Fruit fly (Drosophila melanogaster): Measurements from ENCODE around the gene jigr1.
A peak's percentile ranks its signal among the peaks of the same experiment; 100 is the strongest.

The jigr1 gene

DNA sequence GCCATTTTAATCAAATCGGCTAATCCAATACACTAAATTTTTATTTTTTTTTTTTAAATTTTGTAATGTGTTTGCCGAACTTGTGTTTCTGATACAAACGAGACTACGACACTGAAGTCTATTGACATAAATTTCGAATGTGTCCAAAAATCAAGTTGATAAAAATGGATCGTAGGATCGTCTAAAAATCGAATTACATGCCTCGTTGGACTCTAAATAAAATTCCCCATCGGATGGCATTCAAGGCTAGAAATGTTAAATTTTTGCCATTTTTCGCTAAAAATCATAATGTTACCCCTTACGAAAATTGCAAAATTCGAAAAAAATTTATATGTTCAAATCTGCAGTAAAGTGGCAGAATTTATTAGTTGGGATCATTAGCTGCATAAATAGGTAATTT, 28.6 kb upstream of the jigr1 start, which contains the start of gene ymp:
TSS of gene ymp (minus strand) at position 101 of the 400 bp plus-strand sequence.
- TF ChIP-seq Hr39 (optimal IDR thresholded peaks at IDR 0.05) (no peak), CG2875 (GFP tag; optimal IDR thresholded peaks at IDR 0.05) (no peak), inv (GFP tag; IDR thresholded peaks at IDR 0.05; ENCODE audit: partially characterized antibody) (no peak), dmrt99B (tag; optimal IDR thresholded peaks at IDR 0.05) (no peak), Eip74EF (GFP tag; optimal IDR thresholded peaks at IDR 0.05) (no peak), CG12104 (GFP tag; optimal IDR thresholded peaks at IDR 0.05) (no peak), pan (optimal IDR thresholded peaks at IDR 0.05) (no peak), pan (GFP tag; optimal IDR thresholded peaks at IDR 0.05 in 1 of 2, IDR thresholded peaks at IDR 0.05 in 1 of 2) (no peak), CG14965 (GFP tag; optimal IDR thresholded peaks at IDR 0.05; ENCODE audit: borderline replicate concordance) (no peak), CG9876 (GFP tag; optimal IDR thresholded peaks at IDR 0.05) (no peak), gem (tag; optimal IDR thresholded peaks at IDR 0.05) (no peak), NFAT (GFP tag; IDR thresholded peaks at IDR 0.05) (no peak), CG6683 (GFP tag; optimal IDR thresholded peaks at IDR 0.05) (no peak), CG16863 (GFP tag; optimal IDR thresholded peaks at IDR 0.05) (no peak)

DNA sequence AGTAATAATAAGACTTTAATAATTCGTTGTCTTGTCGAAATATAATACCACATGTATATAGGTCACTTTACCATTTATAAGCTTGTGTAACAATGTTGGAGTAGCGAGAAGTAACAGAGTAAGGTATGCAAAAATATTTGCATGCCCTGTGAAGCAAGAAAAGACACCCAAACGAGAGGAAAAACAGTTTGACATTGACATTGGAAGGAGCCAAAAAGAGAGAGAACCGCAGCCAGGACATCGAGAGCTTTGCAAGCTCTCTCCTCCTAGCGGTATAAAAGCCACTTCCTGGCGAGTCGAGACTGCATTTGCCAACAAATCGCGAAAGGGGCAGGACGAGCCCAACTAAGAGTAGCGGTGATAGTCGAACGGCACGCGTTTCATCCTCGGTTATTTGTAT, 24.3 kb upstream of the jigr1 start, which contains the start of gene CG5079:
TSS of gene CG5079 (plus strand) at position 301 of the 400 bp plus-strand sequence.
- no peak for TF ChIP-seq Atf3 (GFP tag; optimal IDR thresholded peaks at IDR 0.05)
- TF ChIP-seq otp (GFP tag; IDR thresholded peaks at IDR 0.05): no peak
- TF ChIP-seq CG8924 (tag; optimal IDR thresholded peaks at IDR 0.05): no peak
- TF ChIP-seq CG5180 (GFP tag; optimal IDR thresholded peaks at IDR 0.05): no peak
- TF ChIP-seq Hmr (GFP tag; optimal IDR thresholded peaks at IDR 0.05): no peak
- TF ChIP-seq Nf-YA (GFP tag; IDR thresholded peaks at IDR 0.05): no peak
- no peak for TF ChIP-seq jumu (GFP tag; optimal IDR thresholded peaks at IDR 0.05)
- TF ChIP-seq CG32767 (GFP tag; IDR thresholded peaks at IDR 0.05): no peak

DNA sequence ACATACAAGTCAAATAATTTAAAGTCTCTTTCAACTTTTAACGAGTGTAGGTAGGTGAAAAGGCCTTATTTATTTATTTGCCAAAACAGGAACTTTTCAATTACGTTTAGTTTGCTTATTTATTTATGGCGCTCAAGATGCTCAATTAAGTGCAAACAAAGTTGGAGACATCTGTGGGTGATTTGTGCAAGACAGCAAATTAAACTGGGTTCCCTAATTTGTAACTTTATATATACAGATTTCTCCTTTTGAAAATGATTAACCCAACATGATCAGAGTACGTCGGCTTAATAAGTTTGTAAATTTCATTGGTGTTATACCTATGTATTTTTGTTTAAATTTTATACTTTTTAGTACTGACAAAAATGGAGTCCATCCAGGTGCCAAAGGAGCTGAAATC, 19.5 kb upstream of the jigr1 start, which contains the start of gene CG5071:
TSS of gene CG5071 (plus strand) at position 301 of the 400 bp plus-strand sequence.
- TF ChIP-seq zf30C (GFP tag; optimal IDR thresholded peaks at IDR 0.05) (no peak), sens (GFP tag) (peak; percentile 1), Ptx1 (GFP tag; IDR thresholded peaks at IDR 0.05) (no peak)

DNA sequence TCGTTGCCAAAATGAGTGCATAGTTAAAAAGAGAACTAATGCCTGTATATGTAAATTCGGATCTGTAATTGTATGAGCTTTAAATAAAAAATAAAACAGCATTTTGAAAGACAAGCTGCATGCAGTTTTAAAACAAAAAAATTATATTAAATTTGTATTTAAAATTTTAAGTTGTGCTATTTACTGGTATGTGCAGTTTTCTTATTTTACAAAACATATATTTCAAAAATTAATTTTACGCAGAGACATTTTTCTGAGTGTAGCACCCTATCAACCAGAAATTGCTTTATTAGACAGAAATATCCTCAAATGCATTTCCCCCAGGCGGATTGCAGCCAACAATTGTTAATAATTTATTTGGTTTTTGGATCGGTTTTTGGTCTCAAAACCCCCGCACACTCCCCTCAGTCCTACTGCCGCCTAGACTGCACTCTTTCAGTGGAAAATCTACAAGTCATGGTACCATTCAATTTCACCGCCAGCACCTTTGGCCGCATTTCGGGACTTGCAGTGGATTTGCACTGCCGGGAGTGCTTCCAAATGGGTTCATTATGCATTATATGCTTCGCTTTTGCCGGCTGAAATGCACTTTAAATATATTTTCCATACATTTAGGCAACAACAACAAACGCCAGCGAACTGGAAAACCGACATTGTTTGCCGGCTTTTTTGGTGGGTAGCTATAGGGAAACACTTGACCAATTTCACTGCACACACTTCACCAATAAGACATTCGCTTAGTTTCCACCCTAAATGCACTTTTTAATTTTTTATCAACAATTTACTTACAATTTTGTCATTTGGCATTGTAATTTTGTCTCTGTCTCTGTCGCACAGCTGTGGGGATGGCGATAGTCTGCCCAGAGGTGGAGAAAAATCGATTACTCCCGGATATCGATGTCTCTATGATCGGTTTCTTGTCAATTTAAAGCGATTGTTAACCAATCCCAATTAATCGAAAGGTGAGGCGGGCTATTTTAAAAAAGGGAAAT, 13.5 kb upstream of the jigr1 start, which contains the start of gene Npl4:
TSS of gene Npl4 (minus strand) at position 863 of the 992 bp plus-strand sequence.
- no peak for TF ChIP-seq CG2202 (tag; optimal IDR thresholded peaks at IDR 0.05)
- TF ChIP-seq lab (GFP tag; optimal IDR thresholded peaks at IDR 0.05): no peak
- no peak for TF ChIP-seq salm (tag; optimal IDR thresholded peaks at IDR 0.05)
- TF ChIP-seq CG2120 (GFP tag; optimal IDR thresholded peaks at IDR 0.05): no peak
- no peak for TF ChIP-seq Fer3 (tag; optimal IDR thresholded peaks at IDR 0.05)
- TF ChIP-seq CG1529 (GFP tag; optimal IDR thresholded peaks at IDR 0.05): no peak
- peak; percentile 81 for TF ChIP-seq Doc3 (GFP tag; IDR thresholded peaks at IDR 0.05; ENCODE audit: partially characterized antibody)
- TF ChIP-seq tll (GFP tag; optimal IDR thresholded peaks at IDR 0.05): no peak
- TF ChIP-seq CG7372 (GFP tag; IDR thresholded peaks at IDR 0.05): no peak
- TF ChIP-seq gt (GFP tag; IDR thresholded peaks at IDR 0.05): no peak
- TF ChIP-seq zfh2 (GFP tag; optimal IDR thresholded peaks at IDR 0.05): no peak
- peak; percentile 89 for TF ChIP-seq CG16813 (GFP tag; IDR thresholded peaks at IDR 0.05; ENCODE audit: partially characterized antibody)
- TF ChIP-seq tap (tag; optimal IDR thresholded peaks at IDR 0.05): no peak
- TF ChIP-seq HLHmδ (GFP tag; optimal IDR thresholded peaks at IDR 0.05): no peak
- peak; percentile 30; the same call in 1 of the 2 replicates for TF ChIP-seq CG32532 (GFP tag; IDR thresholded peaks at IDR 0.05)
- no peak for TF ChIP-seq sr (GFP tag; IDR thresholded peaks at IDR 0.05)
- TF ChIP-seq CG3163 (GFP tag; optimal IDR thresholded peaks at IDR 0.05): no peak
- peak; percentile 62 for TF ChIP-seq Sin3A (optimal IDR thresholded peaks at IDR 0.05)
- no peak for TF ChIP-seq CG18476 (GFP tag; optimal IDR thresholded peaks at IDR 0.05)
- peak; percentile 72; the same call in 1 of the 3 replicates for TF ChIP-seq CG34422 (GFP tag; IDR thresholded peaks at IDR 0.05)
